Fruit fly (Drosophila melanogaster) Kc167 (cell line): Measurements from ENCODE around the gene CG42758.

Experiments
- Myc ChIP-seq: fragments of >200 bp; optimal IDR thresholded peaks from 2 replicates; lab custom pipeline; 2017; ENCODE audit warnings: missing external identifiers
- Sin3A ChIP-seq: fragments of >200 bp; optimal IDR thresholded peaks from 2 replicates; lab custom pipeline; 2018; ENCODE audit warnings: missing external identifiers
- h ChIP-seq: fragments of >200 bp; optimal IDR thresholded peaks from 3 replicates; lab custom pipeline; 2018; ENCODE audit warnings: missing external identifiers
- insv ChIP-seq: fragments of >200 bp; optimal IDR thresholded peaks from 3 replicates; lab custom pipeline; 2018; ENCODE audit warnings: missing external identifiers
- psq ChIP-seq: fragments of >200 bp; optimal IDR thresholded peaks from 2 replicates; lab custom pipeline; 2017; ENCODE audit warnings: missing external identifiers
- ttk ChIP-seq: sonication (Bioruptor generic); optimal IDR thresholded peaks from 2 replicates; lab custom pipeline; 2017; ENCODE audit warnings: missing external identifiers

The CG42758 gene

DNA sequence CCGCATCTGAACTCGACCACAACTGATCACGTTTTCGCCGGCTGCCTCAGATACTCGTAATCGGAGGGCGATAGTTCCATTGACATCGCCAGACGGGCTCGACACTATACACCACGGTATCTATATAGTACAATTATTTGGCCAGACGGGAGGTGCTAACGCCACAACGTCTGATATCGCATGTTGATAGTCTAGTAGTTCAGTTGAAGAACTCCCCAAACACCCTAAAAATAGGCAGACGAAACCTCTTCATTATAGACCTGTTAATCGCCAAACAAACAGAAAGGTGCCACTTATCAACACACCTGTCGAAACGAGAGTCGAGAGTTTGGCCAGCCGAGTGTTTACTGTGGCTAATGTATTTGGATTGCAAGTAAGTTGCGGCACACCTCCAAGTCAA lies 12.2 kb upstream of the CG42758 start:
- TF ChIP-seq Myc (no peak), Sin3A (lab: Kevin White, UChicago) (no peak), psq (lab: Kevin White, UChicago) (no peak), insv (no peak)

DNA sequence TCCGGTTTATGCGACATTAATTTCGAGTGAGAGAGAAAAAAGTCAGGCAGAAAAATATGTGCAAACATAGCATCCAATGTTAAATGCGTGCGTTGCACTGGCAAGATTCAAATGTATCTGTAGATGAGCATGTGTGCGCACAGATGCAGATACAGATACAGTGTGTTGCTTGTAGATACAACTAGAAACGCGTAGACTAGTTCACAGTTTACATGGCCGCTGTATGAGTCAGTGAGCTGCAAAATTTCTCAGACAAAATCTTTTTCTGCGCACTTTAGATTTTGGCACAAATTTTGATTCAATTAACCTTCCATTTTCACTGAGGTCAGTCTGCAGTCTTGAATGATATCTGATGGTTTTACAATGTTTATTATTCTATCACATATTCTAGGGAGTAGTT lies 11.1 kb upstream of the CG42758 start:
- no peak for TF ChIP-seq psq (lab: Kevin White, UChicago)
- no peak for TF ChIP-seq ttk (lab: Kevin White, UChicago)
- TF ChIP-seq Sin3A (lab: Kevin White, UChicago): no peak
- TF ChIP-seq insv: no peak
- no peak for TF ChIP-seq h (lab: Kevin White, UChicago)
- TF ChIP-seq Myc: no peak

- TF ChIP-seq ttk (lab: Kevin White, UChicago) (no peak), Sin3A (lab: Kevin White, UChicago) (no peak), Myc (no peak), insv (no peak)
Observed at dm6 chr3L:14556774-14557741, 10.2 kb upstream of the CG42758 start.

- TF ChIP-seq psq (lab: Kevin White, UChicago): no peak
- TF ChIP-seq Sin3A (lab: Kevin White, UChicago): no peak
- TF ChIP-seq h (lab: Kevin White, UChicago): no peak
- TF ChIP-seq insv: no peak
- TF ChIP-seq Myc: no peak
- TF ChIP-seq ttk (lab: Kevin White, UChicago): no peak
Observed at dm6 chr3L:14558018-14558417, 9.2 kb upstream of the CG42758 start.

DNA sequence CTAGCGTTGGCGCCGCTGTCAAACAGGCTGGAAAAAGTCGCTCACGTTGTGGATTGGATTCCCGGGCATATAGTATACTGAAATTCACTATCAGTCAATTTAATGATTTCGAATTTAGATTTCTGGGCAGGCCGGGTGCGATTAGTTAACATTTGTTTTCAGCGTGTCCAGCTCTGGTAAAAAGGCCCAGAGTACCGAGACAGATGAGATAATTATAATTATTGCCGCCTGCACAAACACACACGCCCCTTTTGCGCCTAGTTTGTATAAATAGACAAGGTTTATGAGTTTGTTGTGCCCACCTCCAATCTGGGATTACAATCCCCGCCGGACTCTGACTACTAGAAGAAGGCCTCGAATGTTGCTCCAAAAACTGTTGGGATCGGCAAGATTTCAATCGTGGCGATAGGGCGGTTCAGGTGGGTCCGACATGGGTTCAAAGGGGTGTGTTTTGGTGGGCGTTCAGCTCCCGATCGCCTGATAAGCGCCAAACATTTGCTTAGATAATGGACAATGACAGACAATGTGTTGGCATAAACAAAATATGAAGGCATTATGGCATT lies 8.2 kb upstream of the CG42758 start:
- no peak for TF ChIP-seq insv
- no peak for TF ChIP-seq Sin3A (lab: Kevin White, UChicago)
- TF ChIP-seq ttk (lab: Kevin White, UChicago): no peak
- TF ChIP-seq psq (lab: Kevin White, UChicago): no peak
- TF ChIP-seq h (lab: Kevin White, UChicago): no peak
- no peak for TF ChIP-seq Myc

DNA sequence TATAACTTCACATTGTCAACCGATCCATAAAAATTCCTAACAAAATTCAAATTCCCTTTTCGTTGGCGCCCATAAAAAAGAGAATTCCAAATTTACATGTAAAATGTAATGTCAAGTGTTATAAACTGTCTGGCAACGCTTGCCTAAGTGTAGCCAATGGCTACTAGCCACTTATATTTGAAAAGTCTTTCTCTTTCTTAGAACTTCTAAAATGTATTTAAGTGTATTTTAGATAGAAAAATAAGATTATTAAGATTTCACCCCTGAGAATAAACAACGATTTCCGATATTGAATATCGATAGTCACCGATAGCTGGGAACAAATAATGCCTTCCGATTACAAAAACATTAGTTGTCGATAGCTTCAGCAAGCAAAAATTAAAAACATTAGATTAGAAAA lies 7.6 kb upstream of the CG42758 start, which contains the start of gene CG34039:
TSS of gene CG34039 (plus strand) at position 342 of the 400 bp plus-strand sequence.
- no peak for TF ChIP-seq Sin3A (lab: Kevin White, UChicago)
- no peak for TF ChIP-seq Myc
- TF ChIP-seq h (lab: Kevin White, UChicago): no peak
- TF ChIP-seq insv: no peak
- no peak for TF ChIP-seq ttk (lab: Kevin White, UChicago)

- TF ChIP-seq Myc (no peak), Sin3A (lab: Kevin White, UChicago) (no peak), insv (no peak), h (lab: Kevin White, UChicago) (no peak), ttk (lab: Kevin White, UChicago) (no peak), psq (lab: Kevin White, UChicago) (no peak)
Observed at dm6 chr3L:14560664-14561063, 6.6 kb upstream of the CG42758 start, which contains the start of gene Lk. Lk (minus strand) TSS chr3L:14560764.

DNA sequence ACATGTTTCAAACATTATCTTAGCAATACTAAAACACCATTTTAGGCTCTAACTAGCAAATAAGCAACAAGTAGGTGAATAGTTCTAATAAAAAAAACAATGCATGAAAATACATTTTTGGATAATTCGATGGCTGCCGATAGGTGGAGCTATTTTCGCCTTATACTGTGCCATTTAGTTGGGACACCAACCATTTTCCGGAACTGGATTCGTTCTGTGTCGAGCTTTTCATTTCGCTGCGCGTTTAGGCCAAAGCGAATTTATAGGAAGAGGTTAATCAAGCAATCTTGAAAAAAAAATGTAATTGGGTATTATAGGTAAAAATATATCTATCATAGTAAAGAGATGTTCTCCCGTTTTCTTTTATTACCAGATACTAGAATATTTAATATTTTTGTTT lies 4.6 kb upstream of the CG42758 start:
- TF ChIP-seq insv: no peak
- no peak for TF ChIP-seq Myc
- no peak for TF ChIP-seq psq (lab: Kevin White, UChicago)
- no peak for TF ChIP-seq h (lab: Kevin White, UChicago)
- TF ChIP-seq Sin3A (lab: Kevin White, UChicago): no peak
- TF ChIP-seq ttk (lab: Kevin White, UChicago): no peak

dm6 chr3L:14563461-14563860 lies 3.8 kb upstream of the CG42758 start:
- TF ChIP-seq insv: no peak
- TF ChIP-seq ttk (lab: Kevin White, UChicago): no peak
- no peak for TF ChIP-seq Sin3A (lab: Kevin White, UChicago)
- no peak for TF ChIP-seq psq (lab: Kevin White, UChicago)
- TF ChIP-seq h (lab: Kevin White, UChicago): no peak
- TF ChIP-seq Myc: no peak

DNA sequence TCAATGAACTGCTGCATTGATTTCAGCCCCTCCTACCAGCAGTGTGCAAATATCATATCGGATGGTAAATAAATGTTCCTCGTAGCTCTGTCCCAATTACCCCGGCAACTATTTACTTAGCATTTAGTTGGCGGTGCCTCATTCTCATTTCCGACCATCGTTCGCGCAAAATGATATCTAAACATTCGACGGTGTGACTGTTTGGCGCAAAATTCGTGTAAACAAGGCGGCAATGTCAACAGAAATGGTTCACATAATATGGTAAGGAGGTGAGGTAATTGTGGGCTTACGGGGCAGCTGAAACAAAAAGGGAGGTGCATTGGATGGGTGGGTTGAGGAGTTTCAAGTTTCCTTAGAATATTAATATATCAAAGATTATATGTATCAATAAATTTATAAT lies 2.8 kb upstream of the CG42758 start:
- TF ChIP-seq insv (no peak), ttk (lab: Kevin White, UChicago) (no peak), psq (lab: Kevin White, UChicago) (no peak), Sin3A (lab: Kevin White, UChicago) (no peak), h (lab: Kevin White, UChicago) (no peak), Myc (no peak)

DNA sequence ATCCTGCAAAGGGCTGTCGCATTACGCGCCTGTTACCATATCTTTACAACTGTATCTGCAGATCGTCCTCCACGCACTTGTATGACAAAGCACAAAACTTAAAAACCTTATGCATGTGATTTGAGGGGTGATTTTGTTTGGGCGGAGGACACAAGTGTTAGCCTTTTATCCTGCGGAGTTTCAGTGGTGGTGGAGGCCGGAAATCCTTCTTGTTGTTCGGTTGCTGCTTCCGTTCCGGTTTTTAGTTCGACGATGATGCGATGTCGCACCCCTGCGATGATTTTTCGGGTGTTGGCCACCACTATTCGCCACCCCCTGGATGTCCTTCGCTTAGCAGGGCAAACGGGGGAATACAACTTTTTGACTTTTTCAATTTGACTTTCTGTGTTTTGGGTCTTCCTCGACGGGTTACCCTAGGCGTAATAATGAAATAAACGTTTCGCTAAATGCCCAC lies 2.1 kb upstream of the CG42758 start:
- TF ChIP-seq insv (no peak), ttk (lab: Kevin White, UChicago) (no peak), Sin3A (lab: Kevin White, UChicago) (no peak), h (lab: Kevin White, UChicago) (no peak), Myc (no peak)
